Worm (Caenorhabditis elegans): ENCODE measurements around the gene F13A2.10.

The F13A2.10 gene

DNA sequence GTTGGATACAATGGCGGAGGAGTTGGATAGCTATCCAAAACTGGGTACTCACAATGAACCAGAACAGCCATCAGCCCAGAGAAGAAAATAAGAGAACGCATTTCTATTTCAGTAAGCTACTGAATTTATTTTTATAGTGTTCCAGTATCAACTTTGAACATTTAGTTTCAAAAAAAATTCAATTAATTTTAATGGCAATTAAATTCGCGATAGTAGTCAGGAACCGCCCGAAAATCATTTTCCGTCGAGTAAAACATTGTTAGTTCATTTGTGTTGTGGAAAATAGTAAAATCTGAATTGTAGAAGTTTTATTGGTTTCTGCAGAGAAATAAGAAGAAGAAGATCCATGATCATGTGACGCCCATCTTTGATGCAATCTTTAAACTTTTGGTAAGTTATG lies 32.0 kb upstream of the F13A2.10 start, which contains the start of gene Y47D7A.6:
Gene Y47D7A.6, minus strand, starts transcription at position 101 of the 400 bp plus-strand sequence.
- no peak for TF ChIP-seq fkh-6 (tag; optimal IDR thresholded peaks at IDR 0.05)
- no peak for TF ChIP-seq ttx-3 (tag; optimal IDR thresholded peaks at IDR 0.05)
- no peak for TF ChIP-seq odd-2 (tag; optimal IDR thresholded peaks at IDR 0.05)
- no peak for TF ChIP-seq pha-2 (tag; optimal IDR thresholded peaks at IDR 0.05)
- no peak for TF ChIP-seq C08G9.2 (tag; optimal IDR thresholded peaks at IDR 0.05)
- no peak for TF ChIP-seq ztf-16 (tag; optimal IDR thresholded peaks at IDR 0.05)
- TF ChIP-seq ets-4 (tag; optimal IDR thresholded peaks at IDR 0.05), result no peak
- TF ChIP-seq C38D4.7 (GFP tag; optimal IDR thresholded peaks at IDR 0.05), result no peak
- TF ChIP-seq unc-42 (tag; optimal IDR thresholded peaks at IDR 0.05), result no peak
- TF ChIP-seq K09A11.1 (tag; optimal IDR thresholded peaks at IDR 0.05; ENCODE audit: insufficient read depth), result no peak
- TF ChIP-seq ceh-24 (tag; optimal IDR thresholded peaks at IDR 0.05), result no peak

DNA sequence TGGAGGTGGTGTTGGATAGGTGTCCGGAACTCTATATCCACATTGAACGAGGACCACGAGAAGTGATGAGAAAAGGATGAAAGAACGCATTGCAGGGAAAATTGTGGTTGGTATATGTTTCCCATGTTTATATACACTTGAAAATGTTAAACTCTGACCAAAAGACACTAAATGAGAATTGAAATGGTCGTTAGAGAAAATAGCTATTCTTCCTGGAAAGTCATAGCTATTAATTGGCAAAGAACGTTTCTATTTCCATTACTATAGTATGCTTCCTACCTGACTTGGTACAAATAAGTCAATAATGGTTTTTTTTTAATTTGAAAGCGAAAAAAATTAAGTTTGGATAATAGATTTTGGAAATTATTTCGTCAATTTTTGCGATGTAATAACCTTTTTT lies 30.6 kb upstream of the F13A2.10 start, which contains the start of gene Y47D7A.18:
Gene Y47D7A.18, minus strand, starts transcription at position 101 of the 400 bp plus-strand sequence.
- no peak for TF ChIP-seq nhr-11 (tag; optimal IDR thresholded peaks at IDR 0.05)
- TF ChIP-seq pha-4 (tag; optimal IDR thresholded peaks at IDR 0.05), result no peak
- TF ChIP-seq ahr-1 (tag; optimal IDR thresholded peaks at IDR 0.05), result no peak
- TF ChIP-seq ceh-48 (tag; optimal IDR thresholded peaks at IDR 0.05), result no peak
- TF ChIP-seq ama-1 (optimal IDR thresholded peaks at IDR 0.05), result no peak
- no peak for TF ChIP-seq hlh-6 (tag; optimal IDR thresholded peaks at IDR 0.05)
- no peak for TF ChIP-seq ceh-9 (tag; optimal IDR thresholded peaks at IDR 0.05)
- TF ChIP-seq ceh-18 (tag; optimal IDR thresholded peaks at IDR 0.05), result no peak
- TF ChIP-seq C08G9.2 (tag; optimal IDR thresholded peaks at IDR 0.05), result no peak
- TF ChIP-seq fax-1 (tag; optimal IDR thresholded peaks at IDR 0.05), result no peak
- TF ChIP-seq Y22D7AL.16 (tag; optimal IDR thresholded peaks at IDR 0.05), result no peak
- TF ChIP-seq K09A11.1 (tag; optimal IDR thresholded peaks at IDR 0.05; ENCODE audit: insufficient read depth), result no peak
- no peak for TF ChIP-seq pqm-1 (tag; optimal IDR thresholded peaks at IDR 0.05)
- no peak for TF ChIP-seq nhr-232 (tag; optimal IDR thresholded peaks at IDR 0.05)
- no peak for TF ChIP-seq ceh-19 (GFP tag; optimal IDR thresholded peaks at IDR 0.05)
- TF ChIP-seq K02D7.2 (tag; optimal IDR thresholded peaks at IDR 0.05), result no peak
- no peak for TF ChIP-seq madf-2 (tag; optimal IDR thresholded peaks at IDR 0.05)
- no peak for TF ChIP-seq hlh-8 (tag; optimal IDR thresholded peaks at IDR 0.05)
- TF ChIP-seq ceh-34 (tag; optimal IDR thresholded peaks at IDR 0.05), result no peak

DNA sequence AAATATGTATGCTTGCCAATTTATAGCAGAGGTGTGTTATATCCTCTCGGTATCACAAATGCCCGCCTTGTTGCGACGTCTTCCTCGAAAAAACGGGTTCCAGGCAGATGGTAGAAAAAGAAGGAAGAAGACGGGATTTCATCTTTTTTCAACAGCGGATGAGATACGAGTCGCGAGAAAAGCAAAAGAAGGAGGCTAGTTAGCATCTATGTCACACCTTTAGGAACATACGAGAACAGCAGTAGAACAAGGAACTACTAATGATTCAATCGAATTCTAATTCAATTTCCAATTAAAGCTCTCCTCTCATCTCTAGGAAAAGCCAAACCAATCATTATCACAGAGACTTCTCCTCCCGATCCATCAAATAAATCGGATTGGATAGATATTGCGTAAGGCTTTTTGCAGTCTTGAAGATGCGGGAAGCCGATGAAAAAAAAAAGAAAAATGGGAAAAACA lies 28.6 kb upstream of the F13A2.10 start, which contains the start of gene grl-5:
Gene grl-5, minus strand, starts transcription at position 51 of the 459 bp plus-strand sequence.
- TF ChIP-seq pqm-1 (tag; optimal IDR thresholded peaks at IDR 0.05), result no peak
- no peak for TF ChIP-seq lin-11 (tag; optimal IDR thresholded peaks at IDR 0.05)
- no peak for TF ChIP-seq dve-1 (tag; optimal IDR thresholded peaks at IDR 0.05)
- TF ChIP-seq ceh-34 (tag; optimal IDR thresholded peaks at IDR 0.05), result no peak
- no peak for TF ChIP-seq eyg-1 (tag; optimal IDR thresholded peaks at IDR 0.05)
- no peak for TF ChIP-seq T23F11.4 (GFP tag; optimal IDR thresholded peaks at IDR 0.05)
- no peak for TF ChIP-seq tbx-7 (tag; optimal IDR thresholded peaks at IDR 0.05)
- TF ChIP-seq odd-2 (tag; optimal IDR thresholded peaks at IDR 0.05), result no peak
- TF ChIP-seq dmd-4 (tag; optimal IDR thresholded peaks at IDR 0.05; ENCODE audit: borderline replicate concordance), result no peak

DNA sequence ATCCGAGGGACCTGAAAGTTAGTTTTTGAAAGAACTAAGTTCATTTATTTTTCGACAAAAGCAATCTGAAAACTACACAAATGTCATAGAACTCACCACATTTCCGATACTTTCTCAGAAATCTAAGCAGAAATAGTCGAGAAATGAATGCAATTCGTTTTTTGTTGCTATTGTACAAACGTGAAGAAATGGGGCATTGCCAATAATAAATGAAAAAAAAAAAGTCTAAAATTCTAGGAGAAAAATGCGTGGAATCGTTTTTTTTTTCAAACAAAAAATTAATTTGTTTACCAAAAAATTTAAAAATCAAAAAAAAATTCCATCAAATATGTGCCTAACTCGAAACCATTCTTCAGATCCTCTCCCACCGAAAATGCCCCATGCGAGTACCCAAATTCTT lies 25.6 kb upstream of the F13A2.10 start, which contains the start of gene Y47D7A.17:
Gene Y47D7A.17, minus strand, starts transcription at position 101 of the 400 bp plus-strand sequence.
- TF ChIP-seq fkh-10 (GFP tag; optimal IDR thresholded peaks at IDR 0.05) (no peak), sdc-2 (tag; optimal IDR thresholded peaks at IDR 0.05) (no peak), pha-2 (tag; optimal IDR thresholded peaks at IDR 0.05) (no peak), fkh-6 (tag; optimal IDR thresholded peaks at IDR 0.05) (no peak), lim-6 (tag; optimal IDR thresholded peaks at IDR 0.05) (no peak), ref-2 (tag; optimal IDR thresholded peaks at IDR 0.05) (no peak)
